Worm (Caenorhabditis elegans) whole organism, L4/young adult: ENCODE measurements around the gene npax-4.

ENCODE experiments used
- dao-5 ChIP-seq: sonication (generic microtip); optimal IDR thresholded peaks from 2 replicates; lab custom pipeline; 2016; ENCODE audit warnings: missing genotype, missing genetic modification characterization, moderate library complexity, missing compliant biosample characterization
- him-1 ChIP-seq: sonication (generic microtip); optimal IDR thresholded peaks from 2 replicates; lab custom pipeline; 2016; ENCODE audit warnings: missing genotype, missing genetic modification reagents, missing genetic modification characterization, missing compliant biosample characterization

ce11 chrIV:8866092-8866491 lies 13.6 kb downstream of the npax-4 start:
- no peak for TF ChIP-seq dao-5 (tag; lab: Kevin White, UChicago)
- TF ChIP-seq him-1: no peak
